Worm (Caenorhabditis elegans): ENCODE measurements around the gene erd-2.1.

Gene erd-2.1

DNA sequence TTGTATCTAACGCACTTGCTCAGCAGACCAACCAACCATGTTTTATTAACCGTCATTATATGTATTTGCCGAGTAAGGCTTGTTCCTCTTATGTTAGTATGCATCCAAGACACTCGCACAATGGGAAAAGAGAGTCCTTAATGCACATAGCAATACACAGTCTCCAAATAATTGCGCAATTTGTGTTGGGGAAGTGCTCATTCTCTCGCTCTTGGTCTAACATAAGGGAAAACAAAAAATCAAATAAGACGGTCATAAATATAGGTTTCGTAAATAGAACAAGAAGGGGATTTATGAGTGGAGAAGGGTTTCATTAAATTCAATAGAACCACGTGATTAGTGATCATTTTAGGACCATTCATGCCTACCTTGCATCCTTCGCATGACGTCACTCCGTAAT, 44.9 kb upstream of the erd-2.1 start:
- TF ChIP-seq snpc-1.3 (tag; optimal IDR thresholded peaks at IDR 0.05; ENCODE audit: insufficient read depth) = no peak
- TF ChIP-seq Y79H2A.3 (GFP tag; conservative IDR thresholded peaks at IDR 0.05) = no peak
- TF ChIP-seq egl-44 (GFP tag; IDR thresholded peaks at IDR 0.05) = no peak
- TF ChIP-seq attf-3 (GFP tag; conservative IDR thresholded peaks at IDR 0.05) = no peak
- TF ChIP-seq B0035.1 (tag; optimal IDR thresholded peaks at IDR 0.05) = no peak
- no peak for TF ChIP-seq unc-62 (GFP tag; optimal IDR thresholded peaks at IDR 0.05)
- no peak for TF ChIP-seq F55B11.4 (tag; optimal IDR thresholded peaks at IDR 0.05; ENCODE audit: borderline replicate concordance, insufficient read depth)
- no peak for TF ChIP-seq F23B12.7 (tag; optimal IDR thresholded peaks at IDR 0.05; ENCODE audit: insufficient read depth)
- no peak for TF ChIP-seq ztf-3 (GFP tag; optimal IDR thresholded peaks at IDR 0.05)
- TF ChIP-seq hmg-1.2 (GFP tag; IDR thresholded peaks at IDR 0.05) = no peak
- TF ChIP-seq ceh-100 (GFP tag; IDR thresholded peaks at IDR 0.05) = no peak
- no peak for TF ChIP-seq aptf-2 (GFP tag; conservative IDR thresholded peaks at IDR 0.05)
- no peak for TF ChIP-seq ztf-6 (GFP tag; IDR thresholded peaks at IDR 0.05)
- TF ChIP-seq sptf-2 (GFP tag; optimal IDR thresholded peaks at IDR 0.05) = no peak
- no peak for TF ChIP-seq mxl-1 (tag; optimal IDR thresholded peaks at IDR 0.05)
- no peak for TF ChIP-seq nfya-1 (tag; optimal IDR thresholded peaks at IDR 0.05; ENCODE audit: borderline replicate concordance, insufficient read depth)
- TF ChIP-seq ama-1 (optimal IDR thresholded peaks at IDR 0.05) = no peak
- no peak for TF ChIP-seq ama-1 (GFP tag; optimal IDR thresholded peaks at IDR 0.05)
- TF ChIP-seq C06A6.2 (GFP tag; conservative IDR thresholded peaks at IDR 0.05) = no peak

DNA sequence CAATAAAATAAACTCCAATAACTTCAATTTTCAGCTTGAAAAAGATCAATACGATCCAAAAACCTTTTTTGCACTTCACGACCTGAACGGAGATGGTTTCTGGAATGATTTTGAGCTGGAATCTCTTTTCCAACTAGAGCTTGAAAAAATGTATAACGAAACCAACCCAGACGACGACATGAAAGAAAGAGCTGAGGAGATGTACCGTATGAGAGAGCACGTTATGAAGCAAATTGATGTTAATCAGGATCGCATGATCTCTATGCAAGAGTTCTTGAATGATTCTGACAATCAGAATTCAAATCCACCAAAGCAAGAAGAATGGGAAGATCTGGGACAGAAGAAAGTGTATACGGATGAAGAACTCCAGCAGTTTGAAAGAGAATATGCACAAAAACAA, 40.6 kb upstream of the erd-2.1 start:
- TF ChIP-seq nhr-80 (tag; optimal IDR thresholded peaks at IDR 0.05) (no peak), T26A5.8 (tag; optimal IDR thresholded peaks at IDR 0.05) (no peak), hsf-1 (GFP tag; IDR thresholded peaks at IDR 0.05) (no peak), sdz-38 (tag; optimal IDR thresholded peaks at IDR 0.05) (no peak), zfh-2 (GFP tag; conservative IDR thresholded peaks at IDR 0.05) (no peak), rec-8 (tag; optimal IDR thresholded peaks at IDR 0.05) (no peak), unc-130 (GFP tag; optimal IDR thresholded peaks at IDR 0.05) (no peak), F10E7.11 (tag; optimal IDR thresholded peaks at IDR 0.05) (no peak), K12H6.12 (tag; optimal IDR thresholded peaks at IDR 0.05) (no peak), hrde-1 (tag; optimal IDR thresholded peaks at IDR 0.05; ENCODE audit: borderline replicate concordance) (no peak), ZK185.1 (tag; optimal IDR thresholded peaks at IDR 0.05; ENCODE audit: poor library complexity, severe bottlenecking) (no peak), aptf-2 (GFP tag; conservative IDR thresholded peaks at IDR 0.05) (no peak), ztf-22 (GFP tag; optimal IDR thresholded peaks at IDR 0.05) (no peak), cebp-2 (GFP tag; IDR thresholded peaks at IDR 0.05) (no peak), efl-1 (GFP tag; optimal IDR thresholded peaks at IDR 0.05) (no peak), lsl-1 (GFP tag; optimal IDR thresholded peaks at IDR 0.05) (no peak), ztf-6 (GFP tag; IDR thresholded peaks at IDR 0.05) (no peak), lin-54 (GFP tag; optimal IDR thresholded peaks at IDR 0.05) (no peak), akir-1 (GFP tag; optimal IDR thresholded peaks at IDR 0.05) (no peak)

DNA sequence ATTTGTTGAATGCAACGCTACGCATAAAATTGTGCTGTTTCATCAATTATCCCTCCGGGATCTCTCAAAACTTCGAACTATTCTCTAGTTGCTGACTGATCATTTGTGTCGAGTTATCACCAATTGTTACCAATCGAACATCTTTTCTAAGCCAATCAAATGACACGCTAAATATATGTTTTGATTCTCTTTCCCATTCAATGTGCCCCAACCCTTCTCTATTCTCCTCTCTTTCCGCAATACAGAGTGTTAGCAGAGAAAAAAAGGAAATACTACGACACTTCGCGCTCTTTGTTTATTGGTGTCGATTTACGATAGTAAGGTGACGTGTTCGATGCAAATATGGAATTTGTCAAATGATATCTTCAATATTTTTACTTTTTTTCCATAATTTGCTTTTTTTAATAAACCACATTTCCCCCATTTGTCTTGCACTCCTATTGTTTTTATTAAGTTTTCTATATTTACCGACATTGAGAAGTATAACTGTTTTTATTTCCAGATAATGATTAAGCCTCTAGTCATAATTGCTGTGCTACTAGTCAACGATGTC, 38.7 kb upstream of the erd-2.1 start, which contains the start of gene nucb-1:
Gene nucb-1 (plus strand): TSS at position 503 of the 553 bp plus-strand sequence.
- TF ChIP-seq let-607 (tag; optimal IDR thresholded peaks at IDR 0.05) (peak; percentile 87 to 96), unc-62 (GFP tag; optimal IDR thresholded peaks at IDR 0.05) (peak; percentile 17), B0019.2 (GFP tag; conservative IDR thresholded peaks at IDR 0.05) (no peak), cebp-1 (GFP tag; IDR thresholded peaks at IDR 0.05) (no peak), cebp-1 (tag; optimal IDR thresholded peaks at IDR 0.05) (peak; percentile 45), ztf-22 (GFP tag; optimal IDR thresholded peaks at IDR 0.05) (no peak), attf-5 (GFP tag; optimal IDR thresholded peaks at IDR 0.05) (peak; percentile 31), attf-3 (GFP tag; conservative IDR thresholded peaks at IDR 0.05) (peak; percentile 94), lin-40 (tag; optimal IDR thresholded peaks at IDR 0.05) (peak; percentile 59), Y53F4B.3 (GFP tag; IDR thresholded peaks at IDR 0.05) (no peak), hmg-1.2 (GFP tag; IDR thresholded peaks at IDR 0.05) (peak; percentile 34; the same call in 1 of the 2 replicates), nhr-80 (tag; optimal IDR thresholded peaks at IDR 0.05) (peak; percentile 67)
